Worm (Caenorhabditis elegans): Measurements from ENCODE around the gene ZK662.6.

DNA sequence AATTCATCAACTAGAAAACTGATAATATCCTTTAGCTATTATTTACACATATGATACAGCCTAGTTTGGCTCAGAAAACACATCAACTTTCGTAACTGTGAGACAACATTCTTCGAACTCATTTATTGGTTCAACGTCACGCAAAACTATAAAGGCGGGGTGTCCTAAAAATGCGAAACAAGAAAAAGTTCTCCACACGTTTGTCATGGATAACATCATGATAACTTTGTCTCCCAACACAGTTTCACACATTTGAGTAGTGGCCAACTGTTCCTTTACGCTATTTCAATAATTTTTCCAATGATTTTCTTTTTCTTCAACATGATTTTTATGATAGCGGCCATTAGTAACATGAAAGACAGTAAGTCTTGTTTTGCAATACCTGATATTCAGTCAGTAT, 28.3 kb downstream of the ZK662.6 start, which contains the start of gene srxa-9:
- no peak for TF ChIP-seq Y55F3AM.14 (GFP tag; optimal IDR thresholded peaks at IDR 0.05)
- TF ChIP-seq fos-1 (tag; optimal IDR thresholded peaks at IDR 0.05), result no peak
- no peak for TF ChIP-seq blmp-1 (tag; optimal IDR thresholded peaks at IDR 0.05; ENCODE audit: insufficient read depth)
- TF ChIP-seq ama-1 (optimal IDR thresholded peaks at IDR 0.05), result no peak
- TF ChIP-seq nhr-237 (tag; optimal IDR thresholded peaks at IDR 0.05), result no peak
- no peak for TF ChIP-seq nhr-12 (tag; optimal IDR thresholded peaks at IDR 0.05)
- no peak for TF ChIP-seq lin-13 (GFP tag; optimal IDR thresholded peaks at IDR 0.05)
- no peak for TF ChIP-seq elt-1 (tag; optimal IDR thresholded peaks at IDR 0.05)
- TF ChIP-seq alr-1 (tag; optimal IDR thresholded peaks at IDR 0.05), result no peak
- TF ChIP-seq ZK546.5 (tag; optimal IDR thresholded peaks at IDR 0.05), result no peak
